Fruit fly (Drosophila melanogaster) whole organism, wandering third instar larva: ENCODE data around the gene hbt.

Experiments used
- Abd-B ChIP-seq: fragments of >200 bp; optimal IDR thresholded peaks from 2 replicates; lab custom pipeline; 2017; ENCODE audit warnings: missing biosample characterization, missing genetic modification characterization
- CG32264 ChIP-seq: fragments of 200-800 bp; sonication (Bioruptor generic); optimal IDR thresholded peaks from 2 replicates; lab custom pipeline; 2016; ENCODE audit warnings: missing biosample characterization, missing genetic modification characterization
- CG9705 ChIP-seq: fragments of 200-800 bp; sonication (Bioruptor generic); optimal IDR thresholded peaks from 2 replicates; lab custom pipeline; 2018; ENCODE audit warnings: missing biosample characterization, mild to moderate bottlenecking, missing genetic modification characterization
- CrebA ChIP-seq: fragments of 200-800 bp; sonication (Bioruptor generic); optimal IDR thresholded peaks from 2 replicates; lab custom pipeline; 2016; ENCODE audit warnings: missing biosample characterization, mild to moderate bottlenecking, missing genetic modification characterization, borderline replicate concordance
- Dfd ChIP-seq: fragments of >200 bp; optimal IDR thresholded peaks from 2 replicates; lab custom pipeline; 2017; ENCODE audit warnings: missing biosample characterization, missing genetic modification characterization
- Dif ChIP-seq: fragments of 200-275, 200-300 bp; sonication (Bioruptor generic); optimal IDR thresholded peaks from 2 replicates; lab custom pipeline; 2018; ENCODE audit warnings: missing biosample characterization, missing genetic modification characterization; ENCODE audit not compliant: partially characterized antibody
- GATAd ChIP-seq: sonication (Bioruptor generic); optimal IDR thresholded peaks from 2 replicates; lab custom pipeline; 2016; ENCODE audit warnings: missing biosample characterization, missing genetic modification characterization
- HLH106 ChIP-seq: fragments of 200-800 bp; optimal IDR thresholded peaks from 3 replicates; lab custom pipeline; 2019; ENCODE audit warnings: missing biosample characterization, mild to moderate bottlenecking, missing genetic modification characterization, moderate library complexity
- Hnf4 ChIP-seq: fragments of 200-800 bp; sonication (Bioruptor generic); optimal IDR thresholded peaks from 2 replicates; lab custom pipeline; 2016; ENCODE audit warnings: missing biosample characterization, mild to moderate bottlenecking, missing genetic modification characterization
- Hr78 ChIP-seq: fragments of >200 bp; optimal IDR thresholded peaks from 2 replicates; lab custom pipeline; 2017; ENCODE audit warnings: missing biosample characterization, missing genetic modification characterization
- Hr83 ChIP-seq: fragments of 200-300 bp; sonication (Bioruptor generic); optimal IDR thresholded peaks from 2 replicates; lab custom pipeline; 2016; ENCODE audit warnings: missing biosample characterization, mild to moderate bottlenecking, missing genetic modification characterization, moderate library complexity; ENCODE audit not compliant: poor library complexity, severe bottlenecking
- Jra ChIP-seq: sonication (Bioruptor generic); optimal IDR thresholded peaks from 2 replicates; lab custom pipeline; 2016; ENCODE audit warnings: missing biosample characterization, missing genetic modification characterization
- Mio ChIP-seq: sonication (Bioruptor generic); optimal IDR thresholded peaks from 2 replicates; lab custom pipeline; 2016; ENCODE audit warnings: missing biosample characterization, missing genetic modification characterization
- Myc ChIP-seq: fragments of >200 bp; optimal IDR thresholded peaks from 2 replicates; lab custom pipeline; 2017
- N ChIP-seq: fragments of >200 bp; optimal IDR thresholded peaks from 2 replicates; lab custom pipeline; 2018; ENCODE audit warnings: missing biosample characterization, missing external identifiers, missing genetic modification characterization
- OdsH ChIP-seq: fragments of 200-800 bp; sonication (Bioruptor generic); optimal IDR thresholded peaks from 2 replicates; lab custom pipeline; 2016; ENCODE audit warnings: missing biosample characterization, mild to moderate bottlenecking, missing genetic modification characterization
- Rel ChIP-seq, 2 experiments: fragments of 200-800 bp; sonication (Bioruptor generic) in 1 of 2; optimal IDR thresholded peaks; 2 replicates in 1 of 2; 3 replicates in 1 of 2; lab custom pipeline; 2016 to 2019; ENCODE audit warnings: mild to moderate bottlenecking in 2 of 2, missing biosample characterization in 2 of 2, missing genetic modification characterization in 2 of 2, moderate library complexity in 1 of 2
- Sp1 ChIP-seq: fragments of 200-800 bp; sonication (Bioruptor generic); optimal IDR thresholded peaks from 3 replicates; lab custom pipeline; 2019; ENCODE audit warnings: missing biosample characterization, mild to moderate bottlenecking, missing genetic modification characterization, moderate library complexity
- Vsx2 ChIP-seq: fragments of 200-300, 225-300 bp; sonication (Bioruptor generic); optimal IDR thresholded peaks from 2 replicates; lab custom pipeline; 2018; ENCODE audit warnings: missing biosample characterization, missing genetic modification characterization; ENCODE audit not compliant: partially characterized antibody
- br ChIP-seq: fragments of 200-800 bp; sonication (Bioruptor generic); optimal IDR thresholded peaks from 2 replicates; lab custom pipeline; 2016; ENCODE audit warnings: missing biosample characterization, missing genetic modification characterization
- brk ChIP-seq: fragments of 200-800 bp; sonication (Bioruptor generic); optimal IDR thresholded peaks from 2 replicates; lab custom pipeline; 2016; ENCODE audit warnings: missing biosample characterization, mild to moderate bottlenecking, missing genetic modification characterization
- dl ChIP-seq, 2 experiments: fragments of 175-275, 200-275 bp in 1 of 2; fragments of 200-275 bp in 1 of 2; sonication (Bioruptor generic); optimal IDR thresholded peaks; lab custom pipeline; 2018; ENCODE audit warnings: mild to moderate bottlenecking in 2 of 2, missing biosample characterization in 2 of 2, missing genetic modification characterization in 2 of 2, moderate library complexity in 2 of 2; ENCODE audit not compliant: partially characterized antibody in 2 of 2, insufficient read depth in 1 of 2
- dmrt93B ChIP-seq: fragments of 200-800 bp; sonication (Bioruptor generic); optimal IDR thresholded peaks from 2 replicates; lab custom pipeline; 2018; ENCODE audit warnings: missing biosample characterization, mild to moderate bottlenecking, missing genetic modification characterization
- dsf ChIP-seq: sonication (Bioruptor generic); optimal IDR thresholded peaks from 2 replicates; lab custom pipeline; 2016; ENCODE audit warnings: missing biosample characterization, missing genetic modification characterization, borderline replicate concordance
- ey ChIP-seq: fragments of 200-800 bp; sonication (Bioruptor generic); optimal IDR thresholded peaks from 2 replicates; lab custom pipeline; 2016; ENCODE audit warnings: missing biosample characterization, missing genetic modification characterization
- foxo ChIP-seq, 2 experiments: fragments of 200-800 bp; sonication (Bioruptor generic); optimal IDR thresholded peaks; 2 replicates in 1 of 2; 3 replicates in 1 of 2; lab custom pipeline; 2016 to 2017; ENCODE audit warnings: missing biosample characterization in 2 of 2, missing genetic modification characterization in 2 of 2
- fru ChIP-seq: fragments of 200-800 bp; sonication (Bioruptor generic); optimal IDR thresholded peaks from 3 replicates; lab custom pipeline; 2016; ENCODE audit warnings: missing biosample characterization, mild to moderate bottlenecking, missing genetic modification characterization
- h ChIP-seq: fragments of 200-800 bp; sonication (Bioruptor generic); optimal IDR thresholded peaks from 3 replicates; lab custom pipeline; 2016; ENCODE audit warnings: missing biosample characterization, mild to moderate bottlenecking, missing genetic modification characterization
- jim ChIP-seq: fragments of 175-275, 200-325 bp; sonication (Bioruptor generic); optimal IDR thresholded peaks from 2 replicates; lab custom pipeline; 2016; ENCODE audit warnings: missing biosample characterization, mild to moderate bottlenecking, missing genetic modification characterization
- lola ChIP-seq: fragments of >200 bp; optimal IDR thresholded peaks from 2 replicates; lab custom pipeline; 2017; ENCODE audit warnings: missing biosample characterization, missing genetic modification characterization
- pan ChIP-seq: fragments of >200 bp; optimal IDR thresholded peaks from 2 replicates; lab custom pipeline; 2017
- psq ChIP-seq: fragments of 200-800 bp; sonication (Bioruptor generic); optimal IDR thresholded peaks from 3 replicates; lab custom pipeline; 2017; ENCODE audit warnings: missing biosample characterization, mild to moderate bottlenecking, missing genetic modification characterization, moderate library complexity
- rgr ChIP-seq: fragments of 200-800 bp; sonication (Bioruptor generic); optimal IDR thresholded peaks from 3 replicates; lab custom pipeline; 2016; ENCODE audit warnings: missing biosample characterization, mild to moderate bottlenecking, missing genetic modification characterization
- sage ChIP-seq: fragments of 200-800 bp; sonication (Bioruptor generic); optimal IDR thresholded peaks from 2 replicates; lab custom pipeline; 2016; ENCODE audit warnings: missing biosample characterization, mild to moderate bottlenecking, missing genetic modification characterization
- sv ChIP-seq: fragments of 200-800 bp; sonication (Bioruptor generic); optimal IDR thresholded peaks from 3 replicates; lab custom pipeline; 2016; ENCODE audit warnings: missing biosample characterization, missing genetic modification characterization
- tai ChIP-seq: sonication (Bioruptor generic); optimal IDR thresholded peaks from 2 replicates; lab custom pipeline; 2016; ENCODE audit warnings: missing biosample characterization, missing genetic modification characterization
- usp ChIP-seq: fragments of >200 bp; optimal IDR thresholded peaks from 2 replicates; lab custom pipeline; 2017; ENCODE audit warnings: missing biosample characterization, missing genetic modification characterization
- woc ChIP-seq: sonication (Bioruptor generic); optimal IDR thresholded peaks from 2 replicates; lab custom pipeline; 2016; ENCODE audit warnings: missing biosample characterization, mild to moderate bottlenecking, missing genetic modification characterization

Gene hbt

DNA sequence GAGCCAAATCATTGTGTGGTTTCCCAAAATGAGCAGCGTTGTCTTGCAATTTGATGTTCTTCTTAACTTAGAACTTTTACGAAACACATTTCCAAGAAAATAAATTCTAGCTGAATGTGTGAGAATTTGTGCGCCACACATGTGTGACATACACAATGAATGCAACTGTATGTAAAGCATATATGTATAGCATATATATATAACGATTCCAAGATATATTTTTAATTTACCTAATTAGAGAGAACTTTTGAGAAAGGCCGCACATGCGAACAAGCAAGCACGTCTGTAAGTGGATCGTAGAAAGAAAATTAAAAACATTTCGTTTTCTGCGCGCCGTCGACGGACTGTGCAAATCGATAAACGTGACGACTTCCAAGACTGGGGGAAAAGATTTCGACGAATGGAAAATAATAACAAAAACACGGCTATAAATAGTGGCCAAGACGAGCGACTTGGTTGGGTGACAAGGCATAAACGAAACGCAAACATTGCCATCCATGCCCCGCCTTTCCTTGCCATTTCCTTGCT, 38.9 kb downstream of the hbt start:
- TF ChIP-seq pan (lab: Kevin White, UChicago) (no peak), h (GFP tag; lab: Kevin White, UChicago) (no peak), Hnf4 (GFP tag; lab: Kevin White, UChicago) (no peak), Hr83 (no peak), ey (GFP tag; lab: Kevin White, UChicago) (no peak), Sp1 (GFP tag; lab: Kevin White, UChicago) (no peak), psq (no peak), Hr78 (GFP tag; lab: Kevin White, UChicago) (no peak), jim (GFP tag; lab: Kevin White, UChicago) (no peak), N (GFP tag; lab: Kevin White, UChicago) (no peak)
- TF ChIP-seq, all 38 proteins: peak for 0

DNA sequence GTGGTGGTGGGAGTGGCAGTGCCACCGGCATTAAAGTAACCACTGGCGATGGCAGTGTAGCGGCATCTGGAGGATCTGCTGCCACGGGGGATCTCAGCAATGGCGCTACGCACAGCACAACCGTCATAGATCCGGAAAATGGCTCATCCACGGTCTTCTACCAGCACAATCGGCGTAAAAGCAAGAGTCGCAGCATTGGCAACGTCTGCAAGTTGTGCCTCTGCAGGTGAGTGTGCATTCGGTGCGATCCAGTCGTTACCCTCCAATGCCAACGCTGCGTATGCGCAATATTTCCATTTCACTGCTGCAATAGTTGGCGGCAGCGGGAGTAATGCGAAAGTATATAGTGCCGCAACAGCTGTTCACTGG, 39.9 kb downstream of the hbt start:
- no peak for TF ChIP-seq Myc (lab: Kevin White, UChicago)
- no peak for TF ChIP-seq sv (GFP tag; lab: Kevin White, UChicago)
- TF ChIP-seq woc (GFP tag; lab: Kevin White, UChicago): no peak
- TF ChIP-seq Hr78 (GFP tag; lab: Kevin White, UChicago): no peak
- TF ChIP-seq Dif (GFP tag; lab: Kevin White, UChicago): no peak
- no peak for TF ChIP-seq Hnf4 (GFP tag; lab: Kevin White, UChicago)
- TF ChIP-seq rgr (GFP tag; lab: Kevin White, UChicago): no peak
- TF ChIP-seq dl (GFP tag; optimal IDR thresholded peaks at IDR 0.05; lab: Kevin White, UChicago; ENCODE audit: insufficient read depth in 1 of 2, partially characterized antibody in 2 of 2): no peak
- no peak for TF ChIP-seq Sp1 (GFP tag; lab: Kevin White, UChicago)
- no peak for TF ChIP-seq GATAd (GFP tag; lab: Kevin White, UChicago)

DNA sequence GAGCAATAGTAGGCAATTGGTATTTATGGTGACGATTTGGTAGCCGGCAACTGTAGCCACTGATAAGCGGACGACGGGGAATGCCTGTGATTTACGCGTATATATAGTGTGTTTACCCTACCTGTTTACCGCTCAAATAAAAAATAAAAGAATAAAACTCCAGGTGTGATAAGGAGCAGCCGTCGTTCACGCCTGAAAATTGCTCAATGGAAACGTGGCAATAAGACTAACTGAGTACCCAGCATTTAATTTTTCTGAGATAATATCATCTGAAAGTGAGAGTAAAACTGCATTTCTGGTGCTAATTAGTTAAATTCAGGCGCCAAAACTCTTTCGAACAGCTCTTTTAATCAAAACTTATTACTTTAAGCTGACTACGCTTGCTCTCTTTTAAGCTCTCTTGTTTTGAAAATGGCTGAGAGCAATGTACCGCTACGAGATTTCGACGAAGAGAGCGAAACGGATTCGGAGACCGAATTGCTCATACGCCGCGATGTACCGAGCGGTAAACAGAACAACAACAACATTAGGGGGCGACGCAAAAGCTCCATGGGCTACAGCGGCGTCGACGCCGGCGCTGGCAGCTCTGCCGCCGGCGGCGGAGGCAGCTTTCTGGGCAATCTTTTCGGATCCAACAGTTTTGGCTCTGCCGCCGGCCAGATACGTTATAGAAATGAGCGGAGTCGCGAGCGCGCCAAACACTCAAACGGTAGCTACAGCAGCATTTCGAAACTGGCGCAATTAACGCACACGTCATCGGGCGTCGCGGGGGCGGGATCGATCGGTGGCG, 40.5 kb downstream of the hbt start:
- peak; percentile 63 for TF ChIP-seq Sp1 (GFP tag; lab: Kevin White, UChicago)
- TF ChIP-seq Jra (GFP tag; lab: Kevin White, UChicago): no peak
- no peak for TF ChIP-seq Rel (GFP tag; optimal IDR thresholded peaks at IDR 0.05; lab: Kevin White, UChicago)
- TF ChIP-seq Rel (tag; optimal IDR thresholded peaks at IDR 0.05; lab: Kevin White, UChicago): peak; percentile 96
- no peak for TF ChIP-seq Myc (lab: Kevin White, UChicago)
- TF ChIP-seq CG32264 (GFP tag; lab: Kevin White, UChicago): peak; percentile 2
- peak; percentile 57 for TF ChIP-seq Vsx2 (GFP tag; lab: Kevin White, UChicago)
- TF ChIP-seq GATAd (GFP tag; lab: Kevin White, UChicago): no peak
- peak; percentile 26 for TF ChIP-seq HLH106 (tag; lab: Kevin White, UChicago)
- TF ChIP-seq woc (GFP tag; lab: Kevin White, UChicago): no peak
- TF ChIP-seq ey (GFP tag; lab: Kevin White, UChicago): peak; percentile 20
- TF ChIP-seq OdsH (GFP tag; lab: Kevin White, UChicago): peak; percentile 61
- TF ChIP-seq CG9705 (GFP tag; lab: Kevin White, UChicago): no peak
- no peak for TF ChIP-seq lola
- no peak for TF ChIP-seq Hr78 (GFP tag; lab: Kevin White, UChicago)
- no peak for TF ChIP-seq brk
- TF ChIP-seq Dif (GFP tag; lab: Kevin White, UChicago): peak; percentile 18
- TF ChIP-seq h (GFP tag; lab: Kevin White, UChicago): peak; percentile 39
- no peak for TF ChIP-seq sv (GFP tag; lab: Kevin White, UChicago)
- no peak for TF ChIP-seq Abd-B
- TF ChIP-seq dmrt93B (GFP tag; lab: Kevin White, UChicago): no peak
- no peak for TF ChIP-seq pan (lab: Kevin White, UChicago)
- peak; percentile 30 for TF ChIP-seq jim (GFP tag; lab: Kevin White, UChicago)
- peak; percentile 92 for TF ChIP-seq Hr83
- peak; percentile 7 to 30 for TF ChIP-seq foxo (GFP tag; optimal IDR thresholded peaks at IDR 0.05; lab: Kevin White, UChicago)
- no peak for TF ChIP-seq Mio (GFP tag; lab: Kevin White, UChicago)
- peak; percentile 73 for TF ChIP-seq rgr (GFP tag; lab: Kevin White, UChicago)
- TF ChIP-seq psq: peak; percentile 22
- no peak for TF ChIP-seq usp (GFP tag; lab: Kevin White, UChicago)
- TF ChIP-seq tai (GFP tag; lab: Kevin White, UChicago): no peak
- TF ChIP-seq N (GFP tag; lab: Kevin White, UChicago): no peak
- TF ChIP-seq sage (GFP tag; lab: Kevin White, UChicago): no peak
- TF ChIP-seq Dfd (GFP tag; lab: Kevin White, UChicago): no peak
- peak; percentile 34 for TF ChIP-seq br
- peak; percentile 18 for TF ChIP-seq fru (GFP tag; lab: Kevin White, UChicago)
- peak; percentile 46 for TF ChIP-seq CrebA
- TF ChIP-seq dl (GFP tag; optimal IDR thresholded peaks at IDR 0.05; lab: Kevin White, UChicago; ENCODE audit: insufficient read depth in 1 of 2, partially characterized antibody in 2 of 2): peak in 1 of 2 experiments; percentile 6
- TF ChIP-seq Hnf4 (GFP tag; lab: Kevin White, UChicago): peak; percentile 38
- no peak for TF ChIP-seq dsf
